In the genomic region with DNA sequence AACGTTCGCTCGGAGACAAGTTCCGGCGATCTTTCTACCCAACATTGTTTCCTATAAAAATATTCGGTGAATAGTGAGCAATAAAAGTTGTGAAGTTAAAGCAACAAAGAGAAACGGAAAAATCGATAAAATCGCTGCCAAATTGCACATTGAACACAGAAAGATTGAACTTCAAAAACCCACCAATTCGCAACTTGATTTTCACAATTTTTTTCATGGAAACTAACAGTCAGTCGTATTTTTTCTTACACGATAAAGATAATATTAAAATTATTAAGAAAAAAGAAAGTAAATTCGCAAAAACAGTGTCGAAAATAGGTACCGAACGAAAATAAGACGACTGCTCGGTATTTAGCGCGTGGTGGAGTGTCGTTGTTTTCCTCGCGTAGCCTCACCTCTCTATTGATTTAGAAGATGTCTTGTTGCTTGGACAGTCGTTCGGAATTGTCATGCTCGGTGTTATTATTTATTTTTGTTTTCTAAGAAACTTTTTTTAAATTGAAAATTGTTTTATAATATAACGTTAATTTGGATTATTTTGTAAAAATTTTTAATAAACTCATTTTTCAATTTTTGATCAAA, we compare ENCODE assay signal across 2 worm cellular contexts.
TF ChIP-seq lines count a peak whose summit lies in the region.

TSS of gene gas-1 (minus strand) at position 51 of the 582 bp plus-strand sequence.

TF ChIP-seq in whole organism, L1 larva, 84 proteins besides CTCF, POLR2A, EP300 and RAD21 (continued from another document):
- TF ChIP-seq ama-1 (optimal IDR thresholded peaks at IDR 0.05; lab: Kevin White, UChicago) (no peak), unc-62 (GFP tag; optimal IDR thresholded peaks at IDR 0.05; lab: Kevin White, UChicago) (no peak), lir-3 (tag; optimal IDR thresholded peaks at IDR 0.05; lab: Kevin White, UChicago; ENCODE audit: poor library complexity) (no peak), tbx-2 (tag; optimal IDR thresholded peaks at IDR 0.05; lab: Kevin White, UChicago) (no peak), sox-4 (tag; optimal IDR thresholded peaks at IDR 0.05; lab: Kevin White, UChicago) (no peak), isw-1 (GFP tag; IDR thresholded peaks at IDR 0.05; lab: Robert Waterston, UW) (no peak), dpl-1 (GFP tag; optimal IDR thresholded peaks at IDR 0.05; lab: Kevin White, UChicago) (no peak), ces-1 (GFP tag; optimal IDR thresholded peaks at IDR 0.05; lab: Kevin White, UChicago) (no peak), nhr-90 (tag; optimal IDR thresholded peaks at IDR 0.05; lab: Kevin White, UChicago; ENCODE audit: poor library complexity) (peak; percentile 13), nhr-20 (tag; optimal IDR thresholded peaks at IDR 0.05; lab: Kevin White, UChicago) (peak; percentile 10), fkh-10 (GFP tag; optimal IDR thresholded peaks at IDR 0.05; lab: Kevin White, UChicago) (no peak), lin-35 (GFP tag; optimal IDR thresholded peaks at IDR 0.05; lab: Kevin White, UChicago) (peak; percentile 5 to 48), nhr-237 (tag; optimal IDR thresholded peaks at IDR 0.05; lab: Kevin White, UChicago) (no peak), nhr-71 (tag; optimal IDR thresholded peaks at IDR 0.05; lab: Kevin White, UChicago) (peak; percentile 20), nhr-77 (tag; optimal IDR thresholded peaks at IDR 0.05; lab: Kevin White, UChicago) (no peak), lin-14 (GFP tag; optimal IDR thresholded peaks at IDR 0.05; lab: Kevin White, UChicago) (no peak), elt-2 (tag; optimal IDR thresholded peaks at IDR 0.05; lab: Kevin White, UChicago) (no peak), nhr-85 (tag; lab: Kevin White, UChicago) (no peak), ceh-88 (GFP tag; IDR thresholded peaks at IDR 0.05; lab: Robert Waterston, UW) (no peak), lin-15B (tag; optimal IDR thresholded peaks at IDR 0.05; lab: Kevin White, UChicago) (no peak), aly-2 (tag; optimal IDR thresholded peaks at IDR 0.05; lab: Kevin White, UChicago) (no peak), ceh-90 (tag; optimal IDR thresholded peaks at IDR 0.05; lab: Kevin White, UChicago) (no peak), rnt-1 (tag; optimal IDR thresholded peaks at IDR 0.05; lab: Kevin White, UChicago) (peak; percentile 1), unc-86 (tag; optimal IDR thresholded peaks at IDR 0.05; lab: Kevin White, UChicago) (no peak), xbp-1 (tag; optimal IDR thresholded peaks at IDR 0.05; lab: Kevin White, UChicago) (no peak), C04F5.9 (tag; optimal IDR thresholded peaks at IDR 0.05; lab: Kevin White, UChicago) (no peak), Y116A8C.19 (tag; optimal IDR thresholded peaks at IDR 0.05; lab: Kevin White, UChicago; ENCODE audit: borderline replicate concordance) (no peak), zag-1 (tag; optimal IDR thresholded peaks at IDR 0.05; lab: Kevin White, UChicago) (no peak), hlh-17 (GFP tag; optimal IDR thresholded peaks at IDR 0.05; lab: Kevin White, UChicago; ENCODE audit: borderline replicate concordance) (no peak), efl-3 (GFP tag; optimal IDR thresholded peaks at IDR 0.05; lab: Kevin White, UChicago) (no peak), nhr-76 (tag; optimal IDR thresholded peaks at IDR 0.05; lab: Kevin White, UChicago) (no peak), egl-13 (tag; optimal IDR thresholded peaks at IDR 0.05; lab: Kevin White, UChicago) (no peak), unc-30 (tag; optimal IDR thresholded peaks at IDR 0.05; lab: Kevin White, UChicago) (no peak), mep-1 (tag; optimal IDR thresholded peaks at IDR 0.05; lab: Kevin White, UChicago) (no peak), F16B12.6 (tag; optimal IDR thresholded peaks at IDR 0.05; lab: Kevin White, UChicago) (no peak), nhr-11 (tag; optimal IDR thresholded peaks at IDR 0.05; lab: Kevin White, UChicago) (no peak), skn-1 (tag; optimal IDR thresholded peaks at IDR 0.05; lab: Kevin White, UChicago) (no peak), fkh-4 (tag; optimal IDR thresholded peaks at IDR 0.05; lab: Kevin White, UChicago; ENCODE audit: borderline replicate concordance) (no peak), mdl-1 (tag; optimal IDR thresholded peaks at IDR 0.05; lab: Kevin White, UChicago) (no peak), jun-1 (tag; optimal IDR thresholded peaks at IDR 0.05; lab: Kevin White, UChicago) (no peak), ets-5 (GFP tag; IDR thresholded peaks at IDR 0.05; lab: Robert Waterston, UW) (no peak), elt-3 (tag; optimal IDR thresholded peaks at IDR 0.05; lab: Kevin White, UChicago) (peak in 1 of 6 experiments; percentile 26)

TF ChIP-seq in whole organism, L2 larva, 48 proteins besides CTCF, POLR2A, EP300 and RAD21 (continued from another document):
- TF ChIP-seq dmd-4 (tag; optimal IDR thresholded peaks at IDR 0.05; lab: Kevin White, UChicago), result no peak
- TF ChIP-seq zag-1 (tag; optimal IDR thresholded peaks at IDR 0.05; lab: Kevin White, UChicago), result no peak
- TF ChIP-seq nhr-129 (tag; optimal IDR thresholded peaks at IDR 0.05; lab: Kevin White, UChicago), result peak; percentile 23
- TF ChIP-seq nhr-11 (tag; optimal IDR thresholded peaks at IDR 0.05; lab: Kevin White, UChicago), result no peak
- TF ChIP-seq ceh-16 (tag; optimal IDR thresholded peaks at IDR 0.05; lab: Kevin White, UChicago), result no peak
- no peak for TF ChIP-seq ama-1 (optimal IDR thresholded peaks at IDR 0.05; lab: Kevin White, UChicago)
- no peak for TF ChIP-seq ceh-82 (tag; optimal IDR thresholded peaks at IDR 0.05; lab: Kevin White, UChicago)
- TF ChIP-seq nhr-6 (tag; optimal IDR thresholded peaks at IDR 0.05; lab: Kevin White, UChicago), result no peak
TF ChIP-seq in whole organism, L2 larva: peak in this region for 4.
